Fruit fly (Drosophila melanogaster): ENCODE results near the gene Osi16.

dm6 chr3R:6303738-6304137 lies 1.3 kb upstream of the Osi16 start, which contains the start of gene CG46396:
- TF ChIP-seq CG8478 (optimal IDR thresholded peaks at IDR 0.05) (no peak), CTCF (optimal IDR thresholded peaks at IDR 0.05) (no peak)

All from S2 (cell line).